Fruit fly (Drosophila melanogaster): Measurements from ENCODE around the gene cv.

Gene cv

dm6 chrX:5724744-5725185, 35.0 kb downstream of the cv start (continued):
- TF ChIP-seq odd (GFP tag; optimal IDR thresholded peaks at IDR 0.05) (no peak), CG8388 (GFP tag; optimal IDR thresholded peaks at IDR 0.05) (peak; percentile 20), dimm (GFP tag; IDR thresholded peaks at IDR 0.05) (peak; percentile 18; the same call in 1 of the 2 replicates), trem (tag; optimal IDR thresholded peaks at IDR 0.05) (no peak), CG11723 (GFP tag; optimal IDR thresholded peaks at IDR 0.05) (peak; percentile 49), CG15269 (tag; optimal IDR thresholded peaks at IDR 0.05) (peak; percentile 33), CG11504 (tag; optimal IDR thresholded peaks at IDR 0.05) (peak; percentile 72), salm (tag; optimal IDR thresholded peaks at IDR 0.05) (peak; percentile 33), z (GFP tag; IDR thresholded peaks at IDR 0.05) (no peak), CG1792 (GFP tag; optimal IDR thresholded peaks at IDR 0.05) (no peak), Poxn (GFP tag; IDR thresholded peaks at IDR 0.05) (no peak), Ssrp (tag; optimal IDR thresholded peaks at IDR 0.05) (peak; percentile 33), HLH54F (GFP tag; optimal IDR thresholded peaks at IDR 0.05) (peak; percentile 30), pzg (GFP tag; optimal IDR thresholded peaks at IDR 0.05) (no peak), Dip2 (GFP tag; IDR thresholded peaks at IDR 0.05) (no peak), CG13287 (GFP tag; IDR thresholded peaks at IDR 0.05; ENCODE audit: partially characterized antibody) (no peak), dpn (GFP tag; optimal IDR thresholded peaks at IDR 0.05) (peak; percentile 32 to 46), mam (GFP tag; optimal IDR thresholded peaks at IDR 0.05) (peak; percentile 49), CG4854 (GFP tag; optimal IDR thresholded peaks at IDR 0.05) (no peak), CG7372 (GFP tag; IDR thresholded peaks at IDR 0.05) (no peak), CG10431 (GFP tag; optimal IDR thresholded peaks at IDR 0.05) (no peak), C15 (GFP tag; IDR thresholded peaks at IDR 0.05) (no peak), CG1024 (GFP tag; IDR thresholded peaks at IDR 0.05) (peak; percentile 46), da (GFP tag; optimal IDR thresholded peaks at IDR 0.05) (no peak), gem (tag; optimal IDR thresholded peaks at IDR 0.05) (peak; percentile 67), CG11696 (GFP tag; IDR thresholded peaks at IDR 0.05) (no peak), gce (GFP tag; IDR thresholded peaks at IDR 0.05) (no peak), CG3847 (GFP tag; IDR thresholded peaks at IDR 0.05) (no peak), ranshi (GFP tag; IDR thresholded peaks at IDR 0.05) (0 out of 2 replicates have a peak, but pooled peaks have one; percentile 18), slp2 (GFP tag; optimal IDR thresholded peaks at IDR 0.05) (peak; percentile 8), CG17186 (GFP tag; optimal IDR thresholded peaks at IDR 0.05) (peak; percentile 42), CG7963 (GFP tag; IDR thresholded peaks at IDR 0.05; ENCODE audit: partially characterized antibody) (no peak), CG10654 (GFP tag; optimal IDR thresholded peaks at IDR 0.05) (peak; percentile 48), mld (GFP tag; IDR thresholded peaks at IDR 0.05; ENCODE audit: partially characterized antibody) (no peak), Max (GFP tag; optimal IDR thresholded peaks at IDR 0.05) (no peak), Dek (tag; optimal IDR thresholded peaks at IDR 0.05) (no peak), MTF-1 (GFP tag; optimal IDR thresholded peaks at IDR 0.05; ENCODE audit: borderline replicate concordance) (peak; percentile 61), CG11560 (tag; IDR thresholded peaks at IDR 0.05) (no peak; the same call in 2 of the 3 replicates), CG14860 (GFP tag; IDR thresholded peaks at IDR 0.05; ENCODE audit: partially characterized antibody) (no peak), CG43689 (GFP tag; IDR thresholded peaks at IDR 0.05) (peak; percentile 57), cwo (GFP tag; optimal IDR thresholded peaks at IDR 0.05) (peak; percentile 7), psq (GFP tag; optimal IDR thresholded peaks at IDR 0.05) (no peak), Hey (tag; optimal IDR thresholded peaks at IDR 0.05) (no peak), lmd (GFP tag; IDR thresholded peaks at IDR 0.05) (peak; percentile 64), kah (GFP tag; optimal IDR thresholded peaks at IDR 0.05) (no peak), grau (tag; optimal IDR thresholded peaks at IDR 0.05) (peak; percentile 25), CG4424 (GFP tag; optimal IDR thresholded peaks at IDR 0.05) (peak; percentile 42), Dll (GFP tag; IDR thresholded peaks at IDR 0.05; ENCODE audit: partially characterized antibody) (no peak), Optix (GFP tag; IDR thresholded peaks at IDR 0.05) (peak; percentile 56; the same call in 1 of the 3 replicates), tx (GFP tag; optimal IDR thresholded peaks at IDR 0.05) (peak; percentile 24), CG4328 (GFP tag; optimal IDR thresholded peaks at IDR 0.05) (no peak)
